Fruit fly (Drosophila melanogaster) whole organism, pupa: ENCODE measurements around the gene CG42713.

ENCODE experiments used
- CG12605 ChIP-seq: fragments of 200-800 bp; sonication (Bioruptor generic); IDR thresholded peaks from 2 replicates; pipeline ENCODE4 v1.3.6; 2022; ENCODE audit warnings: missing biosample characterization, missing genetic modification characterization
- Pif1A ChIP-seq: fragments of 200-800 bp; sonication (Bioruptor generic); optimal IDR thresholded peaks from 3 replicates; lab custom pipeline; 2016; ENCODE audit warnings: missing biosample characterization, missing genetic modification characterization

dm6 chr2L:8875835-8876234 lies 15.4 kb upstream of the CG42713 start:
- TF ChIP-seq CG12605 (GFP tag; lab: Robert Waterston, UW) = no peak
- no peak for TF ChIP-seq Pif1A (GFP tag; lab: Kevin White, UChicago)
